Worm (Caenorhabditis elegans) whole organism, L4 larva: ENCODE results near the gene C55A6.1.
A peak's percentile ranks its signal among the peaks of the same experiment; 100 is the strongest.

ENCODE experiments used
- F37D6.2 ChIP-seq: sonication (generic microtip); optimal IDR thresholded peaks from 2 replicates; lab custom pipeline; 2016; ENCODE audit warnings: mild to moderate bottlenecking, missing genetic modification characterization, missing compliant biosample characterization
- R02D3.7 ChIP-seq: fragments of 150-350 bp; sonication (generic microtip); optimal IDR thresholded peaks from 3 replicates; lab custom pipeline; 2014; ENCODE audit warnings: missing biosample characterization, missing genetic modification characterization
- Y105C5A.15 ChIP-seq: fragments of 200-800 bp; sonication (Bioruptor generic); IDR thresholded peaks from 2 replicates; pipeline ENCODE4 v1.3.6; 2022; ENCODE audit warnings: missing genetic modification characterization, missing compliant biosample characterization
- Y5F2A.4 ChIP-seq: fragments of 200-800 bp; sonication (Bioruptor generic); optimal IDR thresholded peaks from 2 replicates; lab custom pipeline; 2018; ENCODE audit warnings: mild to moderate bottlenecking, missing genetic modification characterization, missing compliant biosample characterization
- ZK337.2 ChIP-seq: fragments of 200-800 bp; sonication (Bioruptor generic); IDR thresholded peaks from 2 replicates; pipeline ENCODE4 v1.3.6; 2022; ENCODE audit warnings: missing genetic modification reagents, missing genetic modification characterization, missing compliant biosample characterization
- aha-1 ChIP-seq: fragments of 150-350 bp; peaks from one replicate; lab custom pipeline; 2014; ENCODE audit warnings: missing biosample characterization, missing genetic modification characterization
- ama-1 ChIP-seq: fragments of 150-350 bp; optimal IDR thresholded peaks from 2 replicates; lab custom pipeline; 2014; ENCODE audit warnings: inconsistent platforms, mixed read lengths
- arid-1 ChIP-seq: fragments of 200-800 bp; sonication (Bioruptor generic); conservative IDR thresholded peaks from 2 replicates; pipeline ENCODE4 v1.3.6; 2022; ENCODE audit warnings: missing genetic modification reagents, missing genetic modification characterization, missing compliant biosample characterization
- attf-4 ChIP-seq: sonication (generic microtip); optimal IDR thresholded peaks from 3 replicates; lab custom pipeline; 2017; ENCODE audit warnings: missing biosample characterization, missing genetic modification characterization
- ceh-44 ChIP-seq: fragments of 200-800 bp; sonication (Bioruptor generic); IDR thresholded peaks from 2 replicates; pipeline ENCODE4 v1.3.6; 2022; ENCODE audit warnings: missing genetic modification reagents, missing genetic modification characterization, missing compliant biosample characterization
- ceh-62 ChIP-seq: sonication (generic microtip); optimal IDR thresholded peaks from 2 replicates; lab custom pipeline; 2017; ENCODE audit warnings: missing biosample characterization, missing genetic modification characterization
- ceh-82 ChIP-seq: sonication (generic microtip); optimal IDR thresholded peaks from 2 replicates; lab custom pipeline; 2017; ENCODE audit warnings: missing biosample characterization, missing genetic modification characterization
- cey-2 ChIP-seq: sonication (generic microtip); optimal IDR thresholded peaks from 3 replicates; lab custom pipeline; 2017; ENCODE audit warnings: missing genetic modification characterization, mild to moderate bottlenecking, missing compliant biosample characterization, antibody characterized with exemption, borderline replicate concordance; ENCODE audit not compliant: insufficient read depth
- daf-16 ChIP-seq, 3 experiments: sonication (generic microtip); optimal IDR thresholded peaks; 2 replicates each; lab custom pipeline; 2016 to 2017; ENCODE audit warnings: missing genetic modification characterization in 3 of 3, missing genetic modification reagents in 3 of 3, mild to moderate bottlenecking in 2 of 3, missing compliant biosample characterization in 2 of 3, missing biosample characterization in 1 of 3, moderate library complexity in 1 of 3
- daf-19 ChIP-seq: fragments of 200-800 bp; sonication (Bioruptor generic); conservative IDR thresholded peaks from 2 replicates; pipeline ENCODE4 v1.3.6; 2022; ENCODE audit warnings: missing genetic modification characterization, missing compliant biosample characterization
- dmd-6 ChIP-seq: fragments of 200-800 bp; sonication (Bioruptor generic); IDR thresholded peaks from 2 replicates; pipeline ENCODE4 v1.3.6; 2022; ENCODE audit warnings: missing genetic modification reagents, missing genetic modification characterization, missing compliant biosample characterization
- duxl-1 ChIP-seq: sonication (generic microtip); optimal IDR thresholded peaks from 2 replicates; lab custom pipeline; 2016; ENCODE audit warnings: mild to moderate bottlenecking, missing genetic modification characterization, moderate library complexity, missing compliant biosample characterization; ENCODE audit not compliant: poor library complexity
- fkh-10 ChIP-seq: fragments of 150-350 bp; optimal IDR thresholded peaks from 2 replicates; lab custom pipeline; 2014; ENCODE audit warnings: missing biosample characterization, missing genetic modification reagents, missing genetic modification characterization
- fos-1 ChIP-seq: fragments of 150-350 bp; optimal IDR thresholded peaks from 2 replicates; lab custom pipeline; 2014; ENCODE audit warnings: missing biosample characterization, missing genetic modification characterization
- gei-8 ChIP-seq: fragments of 200-800 bp; sonication (Bioruptor generic); optimal IDR thresholded peaks from 2 replicates; lab custom pipeline; 2018; ENCODE audit warnings: mild to moderate bottlenecking, missing genetic modification characterization, missing compliant biosample characterization
- hif-1 ChIP-seq, 2 experiments: sonication (generic microtip); optimal IDR thresholded peaks; 2 replicates each; lab custom pipeline; 2016 to 2017; ENCODE audit warnings: missing compliant biosample characterization in 2 of 2, missing genetic modification characterization in 2 of 2, missing genetic modification reagents in 2 of 2, missing genotype in 2 of 2, mild to moderate bottlenecking in 1 of 2
- hlh-11 ChIP-seq: fragments of 200-800 bp; sonication (Bioruptor generic); optimal IDR thresholded peaks from 2 replicates; lab custom pipeline; 2018; ENCODE audit warnings: mild to moderate bottlenecking, missing genetic modification characterization, missing compliant biosample characterization
- hlh-30 ChIP-seq: sonication (generic microtip); optimal IDR thresholded peaks from 2 replicates; lab custom pipeline; 2017; ENCODE audit warnings: antibody characterized with exemption, mild to moderate bottlenecking, missing genetic modification characterization, missing compliant biosample characterization; ENCODE audit not compliant: insufficient read depth
- lim-7 ChIP-seq: fragments of 200-800 bp; sonication (Bioruptor generic); IDR thresholded peaks from 2 replicates; pipeline ENCODE4 v1.3.6; 2022; ENCODE audit warnings: missing genetic modification characterization, missing compliant biosample characterization
- lin-15B ChIP-seq: fragments of 150-350 bp; sonication (generic microtip); optimal IDR thresholded peaks from 3 replicates; lab custom pipeline; 2014; ENCODE audit warnings: missing biosample characterization, missing genetic modification characterization
- lin-39 ChIP-seq: fragments of 150-350 bp; optimal IDR thresholded peaks from 2 replicates; lab custom pipeline; 2014; ENCODE audit warnings: missing biosample characterization, missing genetic modification reagents, missing genetic modification characterization
- lir-3 ChIP-seq: sonication (generic microtip); optimal IDR thresholded peaks from 2 replicates; lab custom pipeline; 2016; ENCODE audit warnings: mild to moderate bottlenecking, missing genetic modification characterization, missing compliant biosample characterization
- madf-5 ChIP-seq, 2 experiments: fragments of 200-800 bp; sonication (Bioruptor generic); IDR thresholded peaks; 2 replicates each; pipeline ENCODE4 v1.3.6; 2022; ENCODE audit warnings: missing compliant biosample characterization in 2 of 2, missing genetic modification characterization in 2 of 2
- mdt-29 ChIP-seq: fragments of 200-800 bp; sonication (Bioruptor generic); IDR thresholded peaks from 2 replicates; pipeline ENCODE4 v1.3.6; 2022; ENCODE audit warnings: missing genetic modification reagents, missing genetic modification characterization, missing compliant biosample characterization
- mep-1 ChIP-seq: fragments of 150-350 bp; sonication (generic microtip); optimal IDR thresholded peaks from 3 replicates; lab custom pipeline; 2014; ENCODE audit warnings: missing biosample characterization, missing genetic modification characterization
- mes-2 ChIP-seq: sonication (generic microtip); optimal IDR thresholded peaks from 2 replicates; lab custom pipeline; 2016; ENCODE audit warnings: missing genotype, mild to moderate bottlenecking, missing genetic modification characterization, missing compliant biosample characterization; ENCODE audit not compliant: poor library complexity, severe bottlenecking
- nhr-10 ChIP-seq: fragments of 150-350 bp; optimal IDR thresholded peaks from 2 replicates; lab custom pipeline; 2014; ENCODE audit warnings: missing biosample characterization, missing genetic modification characterization
- nhr-102 ChIP-seq: sonication (generic microtip); optimal IDR thresholded peaks from 2 replicates; lab custom pipeline; 2016; ENCODE audit warnings: mild to moderate bottlenecking, missing genetic modification characterization, moderate library complexity, missing compliant biosample characterization
- nhr-41 ChIP-seq: fragments of 200-800 bp; sonication (Bioruptor generic); IDR thresholded peaks from 2 replicates; pipeline ENCODE4 v1.3.6; 2022; ENCODE audit warnings: missing genetic modification reagents, missing genetic modification characterization, missing compliant biosample characterization
- nhr-42 ChIP-seq: fragments of 200-800 bp; sonication (Bioruptor generic); IDR thresholded peaks from 2 replicates; pipeline ENCODE4 v1.3.6; 2022; ENCODE audit warnings: missing genetic modification characterization, missing compliant biosample characterization
- nhr-48 ChIP-seq: sonication (generic microtip); optimal IDR thresholded peaks from 2 replicates; lab custom pipeline; 2016; ENCODE audit warnings: mild to moderate bottlenecking, missing genetic modification characterization, missing compliant biosample characterization
- nhr-77 ChIP-seq: fragments of 150-350 bp; optimal IDR thresholded peaks from 2 replicates; lab custom pipeline; 2014; ENCODE audit warnings: missing biosample characterization, missing genetic modification characterization
- pha-4 ChIP-seq, 2 experiments: fragments of 150-350 bp in 1 of 2; fragments of 200-800 bp in 1 of 2; sonication (Bioruptor generic) in 1 of 2; IDR thresholded peaks in 1 of 2; optimal IDR thresholded peaks in 1 of 2; 2 replicates each; pipeline versions ENCODE4 v1.3.6 to Lab custom; 2014 to 2022; ENCODE audit warnings: missing genetic modification characterization in 2 of 2, missing genetic modification reagents in 2 of 2, missing biosample characterization in 1 of 2, missing compliant biosample characterization in 1 of 2
- php-3 ChIP-seq: fragments of 200-800 bp; sonication (Bioruptor generic); IDR thresholded peaks from 2 replicates; pipeline ENCODE4 v1.3.6; 2022; ENCODE audit warnings: missing genetic modification reagents, missing genetic modification characterization, missing compliant biosample characterization
- saeg-2 ChIP-seq: fragments of 200-800 bp; sonication (Bioruptor generic); IDR thresholded peaks from 2 replicates; pipeline ENCODE4 v1.3.6; 2022; ENCODE audit warnings: missing genetic modification reagents, missing genetic modification characterization, missing compliant biosample characterization
- set-16 ChIP-seq: fragments of 200-800 bp; sonication (Bioruptor generic); IDR thresholded peaks from 2 replicates; pipeline ENCODE4 v1.3.6; 2022; ENCODE audit warnings: missing genetic modification reagents, missing genetic modification characterization, missing compliant biosample characterization
- snpc-1.2 ChIP-seq: fragments of 200-800 bp; sonication (Bioruptor generic); IDR thresholded peaks from 2 replicates; pipeline ENCODE4 v1.3.6; 2022; ENCODE audit warnings: missing genetic modification reagents, missing genetic modification characterization, missing compliant biosample characterization
- snpc-4 ChIP-seq: fragments of 150-350 bp; optimal IDR thresholded peaks from 2 replicates; lab custom pipeline; 2014; ENCODE audit warnings: missing biosample characterization, missing genetic modification characterization
- spr-1 ChIP-seq: sonication (generic microtip); optimal IDR thresholded peaks from 2 replicates; lab custom pipeline; 2016; ENCODE audit warnings: mild to moderate bottlenecking, missing genetic modification characterization, missing compliant biosample characterization
- tra-1 ChIP-seq: fragments of 200-800 bp; sonication (Bioruptor generic); IDR thresholded peaks from 2 replicates; pipeline ENCODE4 v1.3.6; 2022; ENCODE audit warnings: missing genetic modification reagents, missing genetic modification characterization, missing compliant biosample characterization
- unc-62 ChIP-seq, 3 experiments: fragments of 150-350 bp in 1 of 3; sonication (generic microtip); optimal IDR thresholded peaks in 2 of 3; peaks in 1 of 3; 1 replicate in 1 of 3; 2 replicates in 2 of 3; lab custom pipeline; 2014 to 2017; ENCODE audit warnings: missing biosample characterization in 3 of 3, missing genetic modification characterization in 3 of 3, missing genetic modification reagents in 3 of 3, missing genotype in 1 of 3
- zag-1 ChIP-seq: fragments of 150-350 bp; optimal IDR thresholded peaks from 2 replicates; lab custom pipeline; 2014; ENCODE audit warnings: missing biosample characterization, missing genetic modification characterization
- zfp-3 ChIP-seq: fragments of 200-800 bp; sonication (Bioruptor generic); conservative IDR thresholded peaks from 2 replicates; pipeline ENCODE4 v1.3.6; 2022; ENCODE audit warnings: missing genetic modification reagents, missing genetic modification characterization, missing compliant biosample characterization
- zip-11 ChIP-seq: fragments of 200-800 bp; sonication (Bioruptor generic); IDR thresholded peaks from 2 replicates; pipeline ENCODE4 v1.3.6; 2022; ENCODE audit warnings: missing genetic modification characterization, missing compliant biosample characterization
- ztf-7 ChIP-seq: fragments of 150-350 bp; optimal IDR thresholded peaks from 2 replicates; lab custom pipeline; 2014; ENCODE audit warnings: missing biosample characterization, missing genetic modification characterization

Gene C55A6.1

ce11 chrV:11541284-11541683 is 36.5 kb upstream of the C55A6.1 start (continued):
- TF ChIP-seq nhr-102 (tag; lab: Kevin White, UChicago), result no peak
- no peak for TF ChIP-seq fkh-10 (GFP tag; lab: Kevin White, UChicago)
- no peak for TF ChIP-seq zfp-3
- no peak for TF ChIP-seq duxl-1
- TF ChIP-seq ceh-62 (tag; lab: Kevin White, UChicago), result no peak
- TF ChIP-seq hlh-30 (tag; lab: Kevin White, UChicago), result no peak
- no peak for TF ChIP-seq spr-1 (tag; lab: Kevin White, UChicago)
- no peak for TF ChIP-seq Y5F2A.4
- no peak for TF ChIP-seq php-3 (GFP tag; lab: Robert Waterston, UW)
- TF ChIP-seq lin-15B (tag; lab: Kevin White, UChicago), result no peak
- no peak for TF ChIP-seq fos-1 (tag; lab: Kevin White, UChicago)
- no peak for TF ChIP-seq zag-1 (tag; lab: Kevin White, UChicago)
- TF ChIP-seq mdt-29 (GFP tag; lab: Robert Waterston, UW), result 0 out of 2 replicates have a peak, but pooled peaks have one; percentile 5
- no peak for TF ChIP-seq aha-1
- no peak for TF ChIP-seq Y105C5A.15 (GFP tag; lab: Robert Waterston, UW)
- TF ChIP-seq daf-19, result no peak
- no peak for TF ChIP-seq nhr-42 (GFP tag; lab: Robert Waterston, UW)
- TF ChIP-seq lin-39, result no peak
- TF ChIP-seq hif-1 (tag; optimal IDR thresholded peaks at IDR 0.05; lab: Kevin White, UChicago), result peak in 1 of 2 experiments; percentile 64
- no peak for TF ChIP-seq R02D3.7 (tag; lab: Kevin White, UChicago)
- 0 out of 2 replicates have a peak, but pooled peaks have one; percentile 9 for TF ChIP-seq tra-1 (GFP tag; lab: Robert Waterston, UW)
- TF ChIP-seq arid-1 (GFP tag; lab: Robert Waterston, UW), result 0 out of 2 replicates have a peak, but pooled peaks have one; percentile 39
- no peak for TF ChIP-seq mes-2 (tag; lab: Kevin White, UChicago)
- TF ChIP-seq set-16 (GFP tag; lab: Robert Waterston, UW), result no peak
- no peak for TF ChIP-seq nhr-10 (tag; lab: Kevin White, UChicago)
- TF ChIP-seq nhr-41 (GFP tag; lab: Robert Waterston, UW), result no peak
- TF ChIP-seq attf-4, result no peak
- no peak for TF ChIP-seq nhr-77 (tag; lab: Kevin White, UChicago)
- TF ChIP-seq lir-3, result no peak
- no peak for TF ChIP-seq ztf-7 (tag; lab: Kevin White, UChicago)
- TF ChIP-seq zip-11 (GFP tag; lab: Robert Waterston, UW), result no peak
- no peak for TF ChIP-seq ceh-44 (GFP tag; lab: Robert Waterston, UW)
- TF ChIP-seq nhr-48, result no peak
- 0 out of 2 replicates have a peak, but pooled peaks have one; percentile 44 for TF ChIP-seq pha-4 (GFP tag; IDR thresholded peaks at IDR 0.05; lab: Robert Waterston, UW)
- TF ChIP-seq pha-4 (tag; optimal IDR thresholded peaks at IDR 0.05; lab: Kevin White, UChicago), result no peak
- TF ChIP-seq ZK337.2 (GFP tag; lab: Robert Waterston, UW), result no peak
- no peak for TF ChIP-seq saeg-2 (GFP tag; lab: Robert Waterston, UW)
- TF ChIP-seq hlh-11 (tag; lab: Kevin White, UChicago), result no peak
- TF ChIP-seq lim-7 (GFP tag; lab: Robert Waterston, UW), result peak; percentile 67
- no peak for TF ChIP-seq ceh-82 (tag; lab: Kevin White, UChicago)
- no peak for TF ChIP-seq madf-5 (GFP tag; IDR thresholded peaks at IDR 0.05; lab: Robert Waterston, UW)
- TF ChIP-seq unc-62 (GFP tag; optimal IDR thresholded peaks at IDR 0.05 in 1 of 2; lab: Kevin White, UChicago), result no peak
- TF ChIP-seq unc-62 (tag; optimal IDR thresholded peaks at IDR 0.05; lab: Kevin White, UChicago), result no peak
- TF ChIP-seq ama-1, result peak; percentile 19
- no peak for TF ChIP-seq dmd-6 (GFP tag; lab: Robert Waterston, UW)
- no peak for TF ChIP-seq snpc-4
- peak; percentile 52 for TF ChIP-seq gei-8 (GFP tag; lab: Kevin White, UChicago)
- TF ChIP-seq F37D6.2 (tag; lab: Kevin White, UChicago), result no peak
- TF ChIP-seq mep-1 (tag; lab: Kevin White, UChicago), result no peak
- no peak for TF ChIP-seq cey-2
- no peak for TF ChIP-seq daf-16 (GFP tag; optimal IDR thresholded peaks at IDR 0.05; lab: Kevin White, UChicago)
- no peak for TF ChIP-seq daf-16 (tag; optimal IDR thresholded peaks at IDR 0.05; lab: Kevin White, UChicago)
- 0 out of 2 replicates have a peak, but pooled peaks have one; percentile 6 for TF ChIP-seq snpc-1.2
